Fruit fly (Drosophila melanogaster) whole organism, embryonic: Measurements from ENCODE around the gene Muc68E.

Source experiments
- Awh ChIP-seq: fragments of 200-800 bp; sonication (Bioruptor generic); IDR thresholded peaks from 2 replicates; pipeline ENCODE4, ENCODE4 v1.3.6; 2022; ENCODE audit warnings: missing biosample characterization, missing genetic modification characterization
- CG11504 ChIP-seq: fragments of 200-800 bp; sonication (Bioruptor generic); optimal IDR thresholded peaks from 3 replicates; lab custom pipeline; 2019; ENCODE audit warnings: missing biosample characterization, mild to moderate bottlenecking, missing genetic modification characterization, moderate library complexity
- CG11723 ChIP-seq: fragments of 200-800 bp; sonication (Bioruptor generic); optimal IDR thresholded peaks from 2 replicates; lab custom pipeline; 2017; ENCODE audit warnings: missing biosample characterization, mild to moderate bottlenecking, missing genetic modification characterization
- CG13287 ChIP-seq: fragments of 200-800 bp; sonication (Bioruptor generic); IDR thresholded peaks from 2 replicates; pipeline ENCODE4 v1.3.6; 2022; ENCODE audit warnings: missing biosample characterization, missing genetic modification characterization; ENCODE audit not compliant: partially characterized antibody
- CG15073 ChIP-seq: fragments of 200-800 bp; sonication (Bioruptor generic); optimal IDR thresholded peaks from 2 replicates; lab custom pipeline; 2016; ENCODE audit warnings: missing biosample characterization, missing genetic modification characterization
- CG1602 ChIP-seq: fragments of 200-800 bp; sonication (Bioruptor generic); optimal IDR thresholded peaks from 3 replicates; lab custom pipeline; 2016; ENCODE audit warnings: missing biosample characterization, missing genetic modification characterization
- CG16813 ChIP-seq: fragments of 200-800 bp; sonication (Bioruptor generic); IDR thresholded peaks from 3 replicates; pipeline ENCODE4 v1.3.6; 2022; ENCODE audit warnings: missing biosample characterization, missing genetic modification characterization; ENCODE audit not compliant: partially characterized antibody
- CG16815 ChIP-seq: fragments of 200-800 bp; sonication (Bioruptor generic); optimal IDR thresholded peaks from 3 replicates; lab custom pipeline; 2017; ENCODE audit warnings: missing biosample characterization, mild to moderate bottlenecking, missing genetic modification characterization
- CG17829 ChIP-seq: fragments of 200-800 bp; optimal IDR thresholded peaks from 2 replicates; lab custom pipeline; 2019; ENCODE audit warnings: missing biosample characterization, mild to moderate bottlenecking, missing genetic modification characterization, moderate library complexity
- CG33213 ChIP-seq: fragments of 200-800 bp; sonication (Bioruptor generic); optimal IDR thresholded peaks from 3 replicates; lab custom pipeline; 2016; ENCODE audit warnings: missing biosample characterization, missing genetic modification characterization
- CG3838 ChIP-seq: fragments of 200-800 bp; sonication (Bioruptor generic); optimal IDR thresholded peaks from 3 replicates; lab custom pipeline; 2016; ENCODE audit warnings: missing biosample characterization, missing genetic modification characterization
- CG4360 ChIP-seq: fragments of 200-800 bp; sonication (Bioruptor generic); IDR thresholded peaks from 2 replicates; pipeline ENCODE4 v1.3.6; 2022; ENCODE audit warnings: missing biosample characterization, missing genetic modification characterization
- CG6689 ChIP-seq: fragments of 200-800 bp; sonication (Bioruptor generic); IDR thresholded peaks from 2 replicates; pipeline ENCODE4 v1.3.6; 2022; ENCODE audit warnings: missing biosample characterization, missing genetic modification characterization
- CG7745 ChIP-seq: fragments of 200-800 bp; sonication (Bioruptor generic); optimal IDR thresholded peaks from 2 replicates; lab custom pipeline; 2018; ENCODE audit warnings: missing biosample characterization, mild to moderate bottlenecking, missing genetic modification characterization, moderate library complexity
- CG8281 ChIP-seq: fragments of 200-800 bp; sonication (Bioruptor generic); optimal IDR thresholded peaks from 2 replicates; lab custom pipeline; 2018; ENCODE audit warnings: missing biosample characterization, mild to moderate bottlenecking, missing genetic modification characterization, moderate library complexity
- Chrac-16 ChIP-seq: fragments of 200-800 bp; sonication (Bioruptor generic); optimal IDR thresholded peaks from 3 replicates; lab custom pipeline; 2016; ENCODE audit warnings: missing biosample characterization, missing genetic modification characterization
- E2f2 ChIP-seq: fragments of 200-800 bp; sonication (Bioruptor generic); IDR thresholded peaks from 2 replicates; pipeline ENCODE4 v1.3.6; 2022; ENCODE audit warnings: missing biosample characterization, missing genetic modification characterization
- Fer3 ChIP-seq: fragments of 200-800 bp; sonication (Bioruptor generic); optimal IDR thresholded peaks from 2 replicates; lab custom pipeline; 2018; ENCODE audit warnings: missing biosample characterization, mild to moderate bottlenecking, missing genetic modification characterization, moderate library complexity
- HLH3B ChIP-seq: fragments of 200-800 bp; sonication (Bioruptor generic); IDR thresholded peaks from 2 replicates; pipeline ENCODE4 v1.3.6; 2022; ENCODE audit warnings: missing biosample characterization, missing genetic modification characterization
- HmgZ ChIP-seq: fragments of 200-800 bp; sonication (Bioruptor generic); optimal IDR thresholded peaks from 2 replicates; lab custom pipeline; 2018; ENCODE audit warnings: missing biosample characterization, mild to moderate bottlenecking, missing genetic modification characterization
- MBD-R2 ChIP-seq: fragments of 200-800 bp; sonication (Bioruptor generic); IDR thresholded peaks from 2 replicates; pipeline ENCODE4 v1.3.6; 2022; ENCODE audit warnings: missing biosample characterization, missing genetic modification characterization
- NC2α ChIP-seq: fragments of 200-800 bp; sonication (Bioruptor generic); optimal IDR thresholded peaks from 2 replicates; lab custom pipeline; 2016; ENCODE audit warnings: missing biosample characterization, missing genetic modification characterization
- Pdp1 ChIP-seq, 2 experiments: fragments of 200-800 bp; sonication (Bioruptor generic); optimal IDR thresholded peaks; 3 replicates each; lab custom pipeline; 2016; ENCODE audit warnings: missing biosample characterization in 2 of 2, missing genetic modification characterization in 2 of 2, mild to moderate bottlenecking in 1 of 2, moderate library complexity in 1 of 2
- Spps ChIP-seq: fragments of 200-800 bp; sonication (Bioruptor generic); optimal IDR thresholded peaks from 2 replicates; lab custom pipeline; 2018; ENCODE audit warnings: missing biosample characterization, mild to moderate bottlenecking, missing genetic modification characterization
- TFAM ChIP-seq: fragments of 200-800 bp; sonication (Bioruptor generic); optimal IDR thresholded peaks from 2 replicates; lab custom pipeline; 2017; ENCODE audit warnings: missing biosample characterization, missing genetic modification characterization, inconsistent platforms
- ac ChIP-seq: fragments of 200-800 bp; sonication (Bioruptor generic); optimal IDR thresholded peaks from 3 replicates; lab custom pipeline; 2017; ENCODE audit warnings: missing biosample characterization, mild to moderate bottlenecking, missing genetic modification characterization
- ara ChIP-seq: fragments of 200-800 bp; sonication (Bioruptor generic); IDR thresholded peaks from 2 replicates; pipeline ENCODE4 v1.3.6; 2022; ENCODE audit warnings: missing biosample characterization, missing genetic modification characterization
- bbx ChIP-seq: fragments of 200-800 bp; sonication (Bioruptor generic); IDR thresholded peaks from 2 replicates; pipeline ENCODE4 v1.3.6; 2022; ENCODE audit warnings: missing biosample characterization, missing genetic modification characterization; ENCODE audit not compliant: partially characterized antibody
- bigmax ChIP-seq: fragments of 200-800 bp; sonication (Bioruptor generic); optimal IDR thresholded peaks from 2 replicates; lab custom pipeline; 2018; ENCODE audit warnings: missing biosample characterization, mild to moderate bottlenecking, missing genetic modification characterization
- bsh ChIP-seq, 2 experiments: fragments of 200-800 bp; sonication (Bioruptor generic); optimal IDR thresholded peaks; 2 replicates each; lab custom pipeline; 2017 to 2018; ENCODE audit warnings: mild to moderate bottlenecking in 2 of 2, missing biosample characterization in 2 of 2, missing genetic modification characterization in 2 of 2, moderate library complexity in 1 of 2
- chm ChIP-seq: fragments of 200-800 bp; sonication (Bioruptor generic); IDR thresholded peaks from 2 replicates; pipeline ENCODE4 v1.3.6; 2022; ENCODE audit warnings: missing biosample characterization, missing genetic modification characterization
- eyg ChIP-seq: fragments of 200-800 bp; sonication (Bioruptor generic); optimal IDR thresholded peaks from 3 replicates; lab custom pipeline; 2016; ENCODE audit warnings: missing biosample characterization, missing genetic modification characterization
- fd96Cb ChIP-seq: fragments of 200-800 bp; sonication (Bioruptor generic); optimal IDR thresholded peaks from 2 replicates; lab custom pipeline; 2018; ENCODE audit warnings: missing biosample characterization, mild to moderate bottlenecking, missing genetic modification characterization, moderate library complexity
- gce ChIP-seq: fragments of 200-800 bp; sonication (Bioruptor generic); IDR thresholded peaks from 3 replicates; pipeline ENCODE4 v1.3.6; 2022; ENCODE audit warnings: missing biosample characterization, missing genetic modification characterization
- gcm ChIP-seq: fragments of 200-800 bp; sonication (Bioruptor generic); optimal IDR thresholded peaks from 2 replicates; lab custom pipeline; 2019; ENCODE audit warnings: missing biosample characterization, mild to moderate bottlenecking, missing genetic modification characterization, moderate library complexity
- gem ChIP-seq: fragments of 200-800 bp; sonication (Bioruptor generic); optimal IDR thresholded peaks from 2 replicates; lab custom pipeline; 2019; ENCODE audit warnings: missing biosample characterization, mild to moderate bottlenecking, missing genetic modification characterization, moderate library complexity
- gsb ChIP-seq: fragments of 200-800 bp; sonication (Bioruptor generic); IDR thresholded peaks from 2 replicates; pipeline ENCODE4 v1.3.6; 2022; ENCODE audit warnings: missing biosample characterization, missing genetic modification characterization
- gt ChIP-seq: fragments of 200-800 bp; sonication (Bioruptor generic); IDR thresholded peaks from 2 replicates; pipeline ENCODE4 v1.3.6; 2022; ENCODE audit warnings: missing biosample characterization, missing genetic modification characterization
- insv ChIP-seq, 2 experiments: fragments of 200-800 bp; sonication (Bioruptor generic); optimal IDR thresholded peaks; 3 replicates each; lab custom pipeline; 2016 to 2018; ENCODE audit warnings: missing biosample characterization in 2 of 2, missing genetic modification characterization in 2 of 2
- jing ChIP-seq: fragments of 200-800 bp; sonication (Bioruptor generic); optimal IDR thresholded peaks from 2 replicates; lab custom pipeline; 2018; ENCODE audit warnings: missing biosample characterization, mild to moderate bottlenecking, missing genetic modification characterization
- knrl ChIP-seq: fragments of 200-800 bp; sonication (Bioruptor generic); IDR thresholded peaks from 3 replicates; pipeline ENCODE4 v1.3.6; 2022; ENCODE audit warnings: missing biosample characterization, missing genetic modification characterization; ENCODE audit not compliant: partially characterized antibody
- lbe ChIP-seq: fragments of 200-800 bp; sonication (Bioruptor generic); optimal IDR thresholded peaks from 2 replicates; lab custom pipeline; 2016; ENCODE audit warnings: missing biosample characterization, mild to moderate bottlenecking, missing genetic modification characterization
- lmd ChIP-seq: fragments of 200-800 bp; sonication (Bioruptor generic); IDR thresholded peaks from 2 replicates; pipeline ENCODE4 v1.3.6; 2022; ENCODE audit warnings: missing biosample characterization, missing genetic modification characterization
- mam ChIP-seq: fragments of 200-800 bp; sonication (Bioruptor generic); optimal IDR thresholded peaks from 3 replicates; lab custom pipeline; 2016; ENCODE audit warnings: missing biosample characterization, missing genetic modification characterization
- nmo ChIP-seq: fragments of 200-800 bp; sonication (Bioruptor generic); optimal IDR thresholded peaks from 2 replicates; lab custom pipeline; 2018; ENCODE audit warnings: missing biosample characterization, mild to moderate bottlenecking, missing genetic modification characterization, moderate library complexity
- odd ChIP-seq: fragments of 200-800 bp; sonication (Bioruptor generic); optimal IDR thresholded peaks from 2 replicates; lab custom pipeline; 2017; ENCODE audit warnings: missing biosample characterization, mild to moderate bottlenecking, missing genetic modification characterization
- org-1 ChIP-seq: fragments of 200-800 bp; sonication (Bioruptor generic); optimal IDR thresholded peaks from 2 replicates; lab custom pipeline; 2017; ENCODE audit warnings: missing biosample characterization, missing genetic modification characterization
- p53 ChIP-seq: fragments of 200-800 bp; sonication (Bioruptor generic); optimal IDR thresholded peaks from 2 replicates; lab custom pipeline; 2016; ENCODE audit warnings: missing biosample characterization, missing genetic modification characterization
- ro ChIP-seq: fragments of 200-800 bp; sonication (Bioruptor generic); IDR thresholded peaks from 2 replicates; pipeline ENCODE4 v1.3.6; 2022; ENCODE audit warnings: missing biosample characterization, missing genetic modification characterization
- row ChIP-seq: fragments of 200-800 bp; sonication (Bioruptor generic); IDR thresholded peaks from 3 replicates; pipeline ENCODE4 v1.3.6; 2022; ENCODE audit warnings: missing biosample characterization, missing genetic modification characterization
- wek ChIP-seq: fragments of 200-800 bp; sonication (Bioruptor generic); optimal IDR thresholded peaks from 3 replicates; lab custom pipeline; 2018; ENCODE audit warnings: missing biosample characterization, mild to moderate bottlenecking, missing genetic modification characterization, moderate library complexity

Gene Muc68E

dm6 chr3L:11992960-11993359, 20.2 kb upstream of the Muc68E start, which contains the start of gene viaf (continued):
- TF ChIP-seq HmgZ (tag; lab: Kevin White, UChicago), result peak; percentile 70
- no peak for TF ChIP-seq jing
- TF ChIP-seq ara, result no peak; the same call in 1 of the 2 replicates
- TF ChIP-seq lbe (GFP tag; lab: Kevin White, UChicago), result peak; percentile 48
- TF ChIP-seq CG11723 (GFP tag; lab: Kevin White, UChicago), result no peak
- TF ChIP-seq row (GFP tag; lab: Robert Waterston, UW), result peak; percentile 86
- TF ChIP-seq mam (GFP tag; lab: Kevin White, UChicago), result peak; percentile 31
- peak; percentile 42; the same call in 1 of the 2 replicates for TF ChIP-seq HLH3B (GFP tag; lab: Robert Waterston, UW)
- TF ChIP-seq NC2α (GFP tag; lab: Kevin White, UChicago), result no peak
- TF ChIP-seq CG16813 (GFP tag; lab: Robert Waterston, UW), result peak; percentile 90
- no peak for TF ChIP-seq Awh (GFP tag; lab: Robert Waterston, UW)
- no peak for TF ChIP-seq odd (GFP tag; lab: Kevin White, UChicago)
- TF ChIP-seq CG6689 (GFP tag; lab: Robert Waterston, UW), result no peak
- no peak for TF ChIP-seq TFAM (GFP tag; lab: Kevin White, UChicago)
- TF ChIP-seq bbx, result peak; percentile 96
- no peak for TF ChIP-seq ac (GFP tag; lab: Kevin White, UChicago)
- no peak for TF ChIP-seq gcm (GFP tag; lab: Kevin White, UChicago)
- peak; percentile 73 for TF ChIP-seq nmo (GFP tag; lab: Kevin White, UChicago)
- TF ChIP-seq CG3838, result no peak
- TF ChIP-seq CG16815 (GFP tag; lab: Kevin White, UChicago), result no peak
- TF ChIP-seq knrl (GFP tag; lab: Robert Waterston, UW), result peak; percentile 96
- TF ChIP-seq CG11504, result no peak
- TF ChIP-seq chm (GFP tag; lab: Robert Waterston, UW), result no peak
- TF ChIP-seq Chrac-16 (GFP tag; lab: Kevin White, UChicago), result peak; percentile 53
- TF ChIP-seq CG7745, result no peak
- no peak for TF ChIP-seq wek (GFP tag; lab: Kevin White, UChicago)
- no peak for TF ChIP-seq Pdp1 (GFP tag; optimal IDR thresholded peaks at IDR 0.05; lab: Kevin White, UChicago)
- TF ChIP-seq CG4360 (GFP tag; lab: Robert Waterston, UW), result no peak
- no peak for TF ChIP-seq CG33213 (GFP tag; lab: Kevin White, UChicago)
- no peak for TF ChIP-seq CG8281 (tag; lab: Kevin White, UChicago)
- TF ChIP-seq org-1, result no peak
- no peak for TF ChIP-seq Fer3 (tag; lab: Kevin White, UChicago)
- peak; percentile 45; the same call in 1 of the 2 replicates for TF ChIP-seq lmd (GFP tag; lab: Robert Waterston, UW)
- peak; percentile 81 for TF ChIP-seq CG17829 (tag; lab: Kevin White, UChicago)
- TF ChIP-seq fd96Cb (tag; lab: Kevin White, UChicago), result peak; percentile 22
- no peak for TF ChIP-seq gem (tag; lab: Kevin White, UChicago)
- no peak for TF ChIP-seq eyg (GFP tag; lab: Kevin White, UChicago)
- TF ChIP-seq ro, result no peak
- peak; percentile 20 for TF ChIP-seq Spps (tag; lab: Kevin White, UChicago)
- no peak for TF ChIP-seq gce (GFP tag; lab: Robert Waterston, UW)
- TF ChIP-seq bsh (GFP tag; optimal IDR thresholded peaks at IDR 0.05; lab: Kevin White, UChicago), result no peak
- TF ChIP-seq CG13287 (GFP tag; lab: Robert Waterston, UW), result peak; percentile 95
- no peak for TF ChIP-seq gsb (GFP tag; lab: Robert Waterston, UW)
- TF ChIP-seq p53 (GFP tag; lab: Kevin White, UChicago), result no peak
- peak; percentile 81 for TF ChIP-seq MBD-R2 (GFP tag; lab: Robert Waterston, UW)
- TF ChIP-seq insv (GFP tag; optimal IDR thresholded peaks at IDR 0.05; lab: Kevin White, UChicago), result no peak
- peak; percentile 58; the same call in 1 of the 2 replicates for TF ChIP-seq E2f2 (GFP tag; lab: Robert Waterston, UW)
- no peak for TF ChIP-seq bigmax
- TF ChIP-seq CG1602, result peak; percentile 63
- no peak for TF ChIP-seq CG15073 (GFP tag; lab: Kevin White, UChicago)
- TF ChIP-seq gt (GFP tag; lab: Robert Waterston, UW), result no peak
